Worm (Caenorhabditis elegans) whole organism, L3 larva: ENCODE results near the gene unc-4.

Experiments
- daf-12 ChIP-seq: fragments of 150-350 bp; optimal IDR thresholded peaks from 2 replicates; lab custom pipeline; 2014; ENCODE audit warnings: missing biosample characterization, missing genetic modification reagents, missing genetic modification characterization
- jun-1 ChIP-seq: fragments of 150-350 bp; optimal IDR thresholded peaks from 2 replicates; lab custom pipeline; 2014; ENCODE audit warnings: missing biosample characterization, missing genetic modification reagents, missing genetic modification characterization
- pqm-1 ChIP-seq: fragments of 150-350 bp; optimal IDR thresholded peaks from 2 replicates; lab custom pipeline; 2017; ENCODE audit warnings: missing biosample characterization, missing genetic modification characterization, inconsistent platforms
- tbx-2 ChIP-seq: sonication (generic microtip); optimal IDR thresholded peaks from 2 replicates; lab custom pipeline; 2016; ENCODE audit warnings: mild to moderate bottlenecking, missing genetic modification characterization, missing compliant biosample characterization

ce11 chrII:9931012-9931411 lies 30.8 kb upstream of the unc-4 start:
- TF ChIP-seq jun-1 (no peak), tbx-2 (tag; lab: Kevin White, UChicago) (no peak), daf-12 (no peak), pqm-1 (tag; lab: Kevin White, UChicago) (no peak)
